Fruit fly (Drosophila melanogaster) whole organism, pupa: Measurements from ENCODE around the gene Spn28F.

Experiments
- CG12605 ChIP-seq: fragments of 200-800 bp; sonication (Bioruptor generic); IDR thresholded peaks from 2 replicates; pipeline ENCODE4 v1.3.6; 2022; ENCODE audit warnings: missing biosample characterization, missing genetic modification characterization
- CG13204 ChIP-seq: fragments of 200-800 bp; sonication (Bioruptor generic); optimal IDR thresholded peaks from 2 replicates; lab custom pipeline; 2018; ENCODE audit warnings: missing biosample characterization, mild to moderate bottlenecking, missing genetic modification characterization, moderate library complexity
- CG15710 ChIP-seq: fragments of 200-800 bp; sonication (Bioruptor generic); optimal IDR thresholded peaks from 2 replicates; lab custom pipeline; 2018; ENCODE audit warnings: missing biosample characterization, mild to moderate bottlenecking, missing genetic modification characterization, moderate library complexity
- CG34367 ChIP-seq: fragments of 200-800 bp; sonication (Bioruptor generic); optimal IDR thresholded peaks from 2 replicates; lab custom pipeline; 2018; ENCODE audit warnings: missing biosample characterization, mild to moderate bottlenecking, missing genetic modification characterization
- CG4496 ChIP-seq: fragments of 200-800 bp; sonication (Bioruptor generic); IDR thresholded peaks from 3 replicates; pipeline ENCODE4 v1.3.6; 2022; ENCODE audit warnings: missing biosample characterization, missing genetic modification characterization
- CG8159 ChIP-seq: fragments of 200-800 bp; sonication (Bioruptor generic); optimal IDR thresholded peaks from 3 replicates; lab custom pipeline; 2018; ENCODE audit warnings: missing biosample characterization, mild to moderate bottlenecking, missing genetic modification characterization, moderate library complexity
- CG9948 ChIP-seq: fragments of 200-800 bp; sonication (Bioruptor generic); optimal IDR thresholded peaks from 2 replicates; lab custom pipeline; 2018; ENCODE audit warnings: missing biosample characterization, mild to moderate bottlenecking, missing genetic modification characterization, moderate library complexity
- EcR ChIP-seq: fragments of 200-800 bp; sonication (Bioruptor generic); optimal IDR thresholded peaks from 3 replicates; lab custom pipeline; 2019; ENCODE audit warnings: missing biosample characterization, missing genetic modification characterization, mild to moderate bottlenecking, moderate library complexity, missing genetic modification reagents
- Ets98B ChIP-seq: fragments of 200-800 bp; sonication (Bioruptor generic); IDR thresholded peaks from 2 replicates; pipeline ENCODE4 v1.3.6; 2022; ENCODE audit warnings: missing biosample characterization, missing genetic modification characterization
- Pif1A ChIP-seq: fragments of 200-800 bp; sonication (Bioruptor generic); optimal IDR thresholded peaks from 3 replicates; lab custom pipeline; 2016; ENCODE audit warnings: missing biosample characterization, missing genetic modification characterization
- Pif1B ChIP-seq: fragments of 200-800 bp; sonication (Bioruptor generic); optimal IDR thresholded peaks from 3 replicates; lab custom pipeline; 2016; ENCODE audit warnings: missing biosample characterization, missing genetic modification characterization
- Snoo ChIP-seq: fragments of 200-800 bp; sonication (Bioruptor generic); optimal IDR thresholded peaks from 3 replicates; lab custom pipeline; 2017; ENCODE audit warnings: missing biosample characterization, mild to moderate bottlenecking, missing genetic modification characterization, inconsistent platforms
- gl ChIP-seq: fragments of 200-800 bp; sonication (Bioruptor generic); optimal IDR thresholded peaks from 2 replicates; lab custom pipeline; 2018; ENCODE audit warnings: missing biosample characterization, mild to moderate bottlenecking, missing genetic modification characterization
- rn ChIP-seq: fragments of 200-800 bp; sonication (Bioruptor generic); IDR thresholded peaks from 2 replicates; pipeline ENCODE4 v1.3.6; 2022; ENCODE audit warnings: missing biosample characterization, missing genetic modification characterization

- no peak for TF ChIP-seq CG9948
- TF ChIP-seq Ets98B (GFP tag; lab: Robert Waterston, UW) = no peak
- TF ChIP-seq rn (GFP tag; lab: Robert Waterston, UW) = no peak
- no peak for TF ChIP-seq CG34367
- no peak for TF ChIP-seq gl (tag; lab: Kevin White, UChicago)
- TF ChIP-seq CG12605 (GFP tag; lab: Robert Waterston, UW) = no peak
- no peak for TF ChIP-seq CG13204 (GFP tag; lab: Kevin White, UChicago)
- TF ChIP-seq CG8159 (tag; lab: Kevin White, UChicago) = no peak
- TF ChIP-seq CG4496 (GFP tag; lab: Robert Waterston, UW) = no peak
- TF ChIP-seq EcR (GFP tag; lab: Kevin White, UChicago) = no peak
- no peak for TF ChIP-seq CG15710 (tag; lab: Kevin White, UChicago)
- no peak for TF ChIP-seq Snoo (tag; lab: Kevin White, UChicago)
- TF ChIP-seq Pif1B = no peak
- no peak for TF ChIP-seq Pif1A (GFP tag; lab: Kevin White, UChicago)
These were observed 23.7 kb downstream of the Spn28F start, which contains the start of gene CG8292 for dm6 chr2L:8217917-8218316.
